Fruit fly (Drosophila melanogaster): Measurements from ENCODE around the gene CCT1.
A peak's percentile ranks its signal among the peaks of the same experiment; 100 is the strongest.

CCT1 gene

DNA sequence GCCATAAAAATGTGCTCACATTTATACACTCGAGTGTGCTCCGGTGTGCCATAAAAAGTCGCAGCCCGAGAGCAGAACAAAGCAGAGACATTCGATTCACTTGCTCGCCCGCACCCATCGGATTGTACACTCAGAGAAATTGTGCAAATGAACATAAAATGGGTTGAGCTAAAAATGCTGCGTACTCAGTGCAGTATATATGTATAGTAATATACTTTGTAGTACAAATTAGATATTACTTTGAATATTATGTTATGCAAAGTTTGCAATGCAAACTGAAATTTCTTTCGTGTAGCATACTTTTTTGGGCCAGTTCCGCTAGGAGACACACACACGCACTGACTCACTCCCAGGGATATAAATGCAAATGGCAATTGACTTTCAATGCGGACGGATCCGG, 12.4 kb upstream of the CCT1 start (continued):
- TF ChIP-seq Aef1 (GFP tag; IDR thresholded peaks at IDR 0.05) (0 out of 3 replicates have a peak, but pooled peaks have one; percentile 22), Awh (GFP tag; IDR thresholded peaks at IDR 0.05) (no peak), nom (GFP tag; optimal IDR thresholded peaks at IDR 0.05) (no peak), NfI (GFP tag; optimal IDR thresholded peaks at IDR 0.05) (peak; percentile 12), CG7963 (GFP tag; IDR thresholded peaks at IDR 0.05; ENCODE audit: partially characterized antibody) (no peak), Oli (tag; optimal IDR thresholded peaks at IDR 0.05) (no peak), tna (GFP tag; IDR thresholded peaks at IDR 0.05; ENCODE audit: partially characterized antibody) (no peak), Oaz (GFP tag; IDR thresholded peaks at IDR 0.05) (no peak), CG10462 (GFP tag; optimal IDR thresholded peaks at IDR 0.05) (no peak), CG9609 (GFP tag; optimal IDR thresholded peaks at IDR 0.05) (no peak), Fer2 (tag; optimal IDR thresholded peaks at IDR 0.05) (no peak), Dip2 (GFP tag; IDR thresholded peaks at IDR 0.05) (no peak), luna (GFP tag; optimal IDR thresholded peaks at IDR 0.05) (no peak), CG1602 (GFP tag; optimal IDR thresholded peaks at IDR 0.05) (no peak), CG14441 (GFP tag; IDR thresholded peaks at IDR 0.05) (no peak), CG31441 (GFP tag; IDR thresholded peaks at IDR 0.05) (no peak), CG8478 (optimal IDR thresholded peaks at IDR 0.05) (no peak), Trl (optimal IDR thresholded peaks at IDR 0.05) (no peak), Trl (GFP tag; optimal IDR thresholded peaks at IDR 0.05) (no peak), dmrt11E (tag; optimal IDR thresholded peaks at IDR 0.05) (no peak), Adf1 (GFP tag; IDR thresholded peaks at IDR 0.05) (no peak), Hmr (GFP tag; optimal IDR thresholded peaks at IDR 0.05) (peak; percentile 61), bowl (GFP tag; IDR thresholded peaks at IDR 0.05) (no peak), gcm2 (GFP tag; optimal IDR thresholded peaks at IDR 0.05) (no peak), Pdp1 (GFP tag; optimal IDR thresholded peaks at IDR 0.05) (no peak), CG5245 (GFP tag; optimal IDR thresholded peaks at IDR 0.05) (no peak), bigmax (GFP tag; optimal IDR thresholded peaks at IDR 0.05) (no peak), onecut (GFP tag; IDR thresholded peaks at IDR 0.05) (no peak), CG13894 (tag; optimal IDR thresholded peaks at IDR 0.05) (peak; percentile 48), nerfin-2 (GFP tag; IDR thresholded peaks at IDR 0.05; ENCODE audit: partially characterized antibody) (no peak), CG15514 (GFP tag; optimal IDR thresholded peaks at IDR 0.05) (peak; percentile 17), wor (GFP tag; IDR thresholded peaks at IDR 0.05) (no peak), CG7839 (tag; optimal IDR thresholded peaks at IDR 0.05) (peak; percentile 34), CG9932 (GFP tag; IDR thresholded peaks at IDR 0.05) (peak; percentile 41; the same call in 1 of the 2 replicates), CG1792 (GFP tag; optimal IDR thresholded peaks at IDR 0.05) (no peak), CG17568 (GFP tag; optimal IDR thresholded peaks at IDR 0.05) (no peak), CG15011 (GFP tag; optimal IDR thresholded peaks at IDR 0.05) (no peak), Bdp1 (GFP tag; optimal IDR thresholded peaks at IDR 0.05) (no peak), CG2678 (tag; optimal IDR thresholded peaks at IDR 0.05) (peak; percentile 43), CG3281 (GFP tag; optimal IDR thresholded peaks at IDR 0.05) (peak; percentile 22), crp (GFP tag; optimal IDR thresholded peaks at IDR 0.05) (no peak), CG6272 (GFP tag; IDR thresholded peaks at IDR 0.05) (no peak), CG18011 (GFP tag; optimal IDR thresholded peaks at IDR 0.05) (no peak), Hey (tag; optimal IDR thresholded peaks at IDR 0.05) (no peak), Gug (GFP tag; IDR thresholded peaks at IDR 0.05) (no peak), CG32532 (GFP tag; IDR thresholded peaks at IDR 0.05) (0 out of 2 replicates have a peak, but pooled peaks have one; percentile 38), Optix (GFP tag; IDR thresholded peaks at IDR 0.05) (no peak), h (optimal IDR thresholded peaks at IDR 0.05) (no peak), jigr1 (GFP tag; IDR thresholded peaks at IDR 0.05) (no peak), YL-1 (GFP tag; optimal IDR thresholded peaks at IDR 0.05) (no peak), cwo (GFP tag; optimal IDR thresholded peaks at IDR 0.05) (peak; percentile 29), Elba2 (GFP tag; optimal IDR thresholded peaks at IDR 0.05) (no peak)
